Worm (Caenorhabditis elegans): ENCODE results near the gene K12D12.5.

DNA sequence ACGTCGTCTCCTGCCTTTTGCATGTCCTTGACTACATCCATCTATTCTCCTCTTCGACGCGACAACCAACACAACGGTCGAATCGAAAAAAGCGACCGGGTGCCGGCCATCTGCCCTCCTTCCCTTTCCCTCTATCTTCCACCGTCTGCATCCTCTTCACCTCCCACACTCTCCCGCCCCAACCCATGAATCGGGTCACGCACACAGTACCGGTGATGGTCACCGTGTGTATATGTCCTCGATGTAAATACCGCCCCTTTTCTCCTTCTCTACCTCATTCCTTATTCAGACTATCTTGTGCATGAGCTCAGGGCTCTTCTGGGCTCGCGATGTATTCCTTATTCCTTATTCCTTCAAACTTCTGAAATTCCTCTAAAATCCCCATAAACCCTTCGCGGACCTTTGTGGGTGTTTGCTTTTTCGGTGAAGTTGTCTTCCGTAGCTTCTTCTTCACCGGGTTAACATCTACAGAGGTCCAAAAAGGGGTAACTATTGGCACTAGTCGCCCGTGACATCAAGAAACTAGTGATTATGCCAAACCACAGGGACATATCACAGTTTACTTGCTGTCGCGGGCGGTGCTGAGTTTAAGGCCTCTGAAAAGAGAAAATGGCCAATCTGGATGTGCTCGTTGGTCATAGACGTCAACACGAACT lies 28.7 kb downstream of the K12D12.5 start:
- TF ChIP-seq mel-28 (tag; optimal IDR thresholded peaks at IDR 0.05; ENCODE audit: borderline replicate concordance) (no peak), attf-5 (GFP tag; optimal IDR thresholded peaks at IDR 0.05) (no peak), chd-7 (tag; optimal IDR thresholded peaks at IDR 0.05) (no peak), unc-62 (GFP tag; optimal IDR thresholded peaks at IDR 0.05) (no peak), ama-1 (optimal IDR thresholded peaks at IDR 0.05) (no peak), ama-1 (GFP tag; optimal IDR thresholded peaks at IDR 0.05) (no peak), C06A6.2 (GFP tag; conservative IDR thresholded peaks at IDR 0.05) (no peak)

Data from whole organism, young adult.